Worm (Caenorhabditis elegans) whole organism, dauer: ENCODE results near the gene Y42G9A.1.

Experiments used
- unc-62 ChIP-seq: sonication (generic microtip); optimal IDR thresholded peaks from 2 replicates; lab custom pipeline; 2017; ENCODE audit warnings: missing biosample characterization, missing genetic modification reagents, missing genetic modification characterization

The Y42G9A.1 gene

ce11 chrIII:6201325-6201724 is 51.6 kb downstream of the Y42G9A.1 start:
- TF ChIP-seq unc-62 (GFP tag; lab: Kevin White, UChicago) = no peak

ce11 chrIII:6202440-6202839 is 52.7 kb downstream of the Y42G9A.1 start:
- no peak for TF ChIP-seq unc-62 (GFP tag; lab: Kevin White, UChicago)
